Worm (Caenorhabditis elegans) whole organism, young adult: Measurements from ENCODE around the gene ZK930.4.

Source experiments
- athp-1 ChIP-seq: sonication (generic microtip); optimal IDR thresholded peaks from 2 replicates; lab custom pipeline; 2017; ENCODE audit warnings: mild to moderate bottlenecking, missing genetic modification characterization, missing compliant biosample characterization
- efl-1 ChIP-seq: fragments of 150-350 bp; optimal IDR thresholded peaks from 2 replicates; lab custom pipeline; 2014; ENCODE audit warnings: missing biosample characterization, missing genetic modification reagents, missing genetic modification characterization
- hmg-1.2 ChIP-seq: fragments of 200-800 bp; sonication (Bioruptor generic); IDR thresholded peaks from 2 replicates; pipeline ENCODE4 v1.3.6; 2022; ENCODE audit warnings: missing genetic modification reagents, missing genetic modification characterization, missing compliant biosample characterization
- mxl-1 ChIP-seq: sonication (generic microtip); optimal IDR thresholded peaks from 2 replicates; lab custom pipeline; 2016; ENCODE audit warnings: missing genetic modification characterization, missing compliant biosample characterization

DNA sequence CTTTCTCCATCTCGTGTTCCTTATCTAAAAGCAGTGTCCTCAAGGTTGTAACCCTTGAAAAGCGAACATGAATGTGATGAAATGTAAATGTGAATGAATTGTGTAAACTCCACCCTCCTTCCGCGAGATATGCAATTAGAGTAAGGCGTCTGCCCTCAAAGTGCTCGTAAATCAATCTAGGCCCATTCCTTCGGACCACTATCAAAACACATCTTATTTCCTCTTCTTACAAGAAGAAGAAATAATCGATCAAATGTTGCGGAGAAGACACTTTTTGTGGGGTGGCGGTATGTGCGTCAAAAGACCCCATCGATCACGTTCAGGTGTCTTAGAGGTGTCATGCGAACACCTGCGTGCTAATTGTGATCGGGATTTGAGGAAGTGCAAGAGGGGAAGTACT, 4.1 kb upstream of the ZK930.4 start:
- no peak for TF ChIP-seq athp-1 (tag; lab: Kevin White, UChicago)
- TF ChIP-seq hmg-1.2: no peak
- TF ChIP-seq mxl-1 (tag; lab: Kevin White, UChicago): no peak
- no peak for TF ChIP-seq efl-1 (GFP tag; lab: Kevin White, UChicago)
